Fruit fly (Drosophila melanogaster): ENCODE measurements around the gene Cad86C.

The Cad86C gene

dm6 chr3R:10878628-10879027 lies 51.7 kb downstream of the Cad86C start:
- TF ChIP-seq CG4730 (GFP tag; IDR thresholded peaks at IDR 0.05), result no peak
- no peak for TF ChIP-seq ac (GFP tag; optimal IDR thresholded peaks at IDR 0.05)
- TF ChIP-seq ranshi (GFP tag; IDR thresholded peaks at IDR 0.05), result 0 out of 2 replicates have a peak, but pooled peaks have one; percentile 4
- TF ChIP-seq CG8478 (optimal IDR thresholded peaks at IDR 0.05), result peak; percentile 52
- TF ChIP-seq ewg (GFP tag; optimal IDR thresholded peaks at IDR 0.05), result no peak
- TF ChIP-seq CG4820 (GFP tag; optimal IDR thresholded peaks at IDR 0.05), result no peak

DNA sequence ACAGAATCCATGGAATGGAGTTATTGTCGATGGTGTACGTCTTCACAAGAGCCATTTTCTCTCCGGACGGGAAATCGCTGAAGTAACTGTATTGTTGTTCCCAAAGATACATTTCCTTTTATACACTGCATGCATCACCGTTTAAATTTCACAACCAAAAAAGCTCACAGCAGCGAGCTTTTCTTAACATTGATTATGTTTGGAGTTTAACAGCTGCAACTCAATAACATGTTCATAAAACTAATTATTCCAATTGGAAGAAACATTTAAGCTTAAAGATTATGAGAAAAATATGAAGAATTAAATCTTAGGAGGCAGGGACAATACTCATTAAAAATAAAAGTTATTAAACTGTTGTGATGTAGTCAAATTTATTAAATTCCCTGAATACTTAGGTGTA lies 52.3 kb downstream of the Cad86C start, which contains the start of gene CG14695:
Gene CG14695 (minus strand): TSS at position 101 of the 400 bp plus-strand sequence.
- no peak for TF ChIP-seq CG15073 (GFP tag; optimal IDR thresholded peaks at IDR 0.05)
- no peak for TF ChIP-seq CG32772 (GFP tag; IDR thresholded peaks at IDR 0.05)
- TF ChIP-seq zfh1 (GFP tag; IDR thresholded peaks at IDR 0.05), result 0 out of 3 replicates have a peak, but pooled peaks have one; percentile 14
- no peak for TF ChIP-seq CG6813 (GFP tag; optimal IDR thresholded peaks at IDR 0.05)
- no peak for TF ChIP-seq crp (GFP tag; optimal IDR thresholded peaks at IDR 0.05)
- TF ChIP-seq CG12236 (GFP tag; optimal IDR thresholded peaks at IDR 0.05), result no peak
- no peak for TF ChIP-seq maf-S (GFP tag; optimal IDR thresholded peaks at IDR 0.05)
- no peak for TF ChIP-seq ase (GFP tag; IDR thresholded peaks at IDR 0.05)
- no peak for TF ChIP-seq hkb (optimal IDR thresholded peaks at IDR 0.05)
- TF ChIP-seq hkb (GFP tag; IDR thresholded peaks at IDR 0.05), result peak; percentile 15; the same call in 1 of the 2 replicates
- TF ChIP-seq chinmo (GFP tag; IDR thresholded peaks at IDR 0.05; ENCODE audit: partially characterized antibody), result 0 out of 4 replicates have a peak, but pooled peaks have one; percentile 34
- TF ChIP-seq CrebB (tag; optimal IDR thresholded peaks at IDR 0.05), result no peak
- no peak for TF ChIP-seq jigr1 (GFP tag; IDR thresholded peaks at IDR 0.05)
- TF ChIP-seq CG3281 (GFP tag; optimal IDR thresholded peaks at IDR 0.05), result no peak
- no peak for TF ChIP-seq tll (GFP tag; optimal IDR thresholded peaks at IDR 0.05)
- no peak for TF ChIP-seq chn (GFP tag; optimal IDR thresholded peaks at IDR 0.05)
- no peak for TF ChIP-seq CG34376 (GFP tag; optimal IDR thresholded peaks at IDR 0.05)
- no peak for TF ChIP-seq CG17912 (GFP tag; optimal IDR thresholded peaks at IDR 0.05)
- TF ChIP-seq CG12391 (tag; optimal IDR thresholded peaks at IDR 0.05), result no peak

- TF ChIP-seq CG2712 (tag; optimal IDR thresholded peaks at IDR 0.05), result peak; percentile 56
- no peak for TF ChIP-seq Taf1 (GFP tag; IDR thresholded peaks at IDR 0.05)
- peak; percentile 84 for TF ChIP-seq hbn (GFP tag; IDR thresholded peaks at IDR 0.05; ENCODE audit: partially characterized antibody)
- TF ChIP-seq CG4360 (GFP tag; IDR thresholded peaks at IDR 0.05), result peak; percentile 82; the same call in 1 of the 2 replicates
- peak; percentile 38 for TF ChIP-seq Meics (GFP tag; optimal IDR thresholded peaks at IDR 0.05)
- TF ChIP-seq chinmo (GFP tag; IDR thresholded peaks at IDR 0.05; ENCODE audit: partially characterized antibody), result peak; percentile 96
- no peak for TF ChIP-seq eve (GFP tag; optimal IDR thresholded peaks at IDR 0.05)
- peak in 1 of 3 experiments; percentile 29 for TF ChIP-seq lola (GFP tag; optimal IDR thresholded peaks at IDR 0.05)
- no peak for TF ChIP-seq NC2β (GFP tag; optimal IDR thresholded peaks at IDR 0.05)
- no peak for TF ChIP-seq Atf-2 (GFP tag; optimal IDR thresholded peaks at IDR 0.05)
- TF ChIP-seq grau (tag; optimal IDR thresholded peaks at IDR 0.05), result peak; percentile 46
- TF ChIP-seq CG1024 (GFP tag; IDR thresholded peaks at IDR 0.05), result 0 out of 2 replicates have a peak, but pooled peaks have one; percentile 18
- peak; percentile 6 for TF ChIP-seq CG4820 (GFP tag; optimal IDR thresholded peaks at IDR 0.05)
- peak; percentile 49 for TF ChIP-seq CG12769 (tag; optimal IDR thresholded peaks at IDR 0.05)
- TF ChIP-seq ci (GFP tag; IDR thresholded peaks at IDR 0.05), result peak; percentile 50; the same call in 1 of the 3 replicates
- TF ChIP-seq CG2678 (tag; optimal IDR thresholded peaks at IDR 0.05), result peak; percentile 33
- TF ChIP-seq slbo (GFP tag; IDR thresholded peaks at IDR 0.05), result peak; percentile 46; the same call in 1 of the 2 replicates
- TF ChIP-seq dati (GFP tag; IDR thresholded peaks at IDR 0.05), result no peak
- no peak for TF ChIP-seq tap (tag; optimal IDR thresholded peaks at IDR 0.05)
- TF ChIP-seq jing (GFP tag; optimal IDR thresholded peaks at IDR 0.05), result no peak
- no peak for TF ChIP-seq CG8388 (GFP tag; optimal IDR thresholded peaks at IDR 0.05)
- TF ChIP-seq kni (GFP tag; optimal IDR thresholded peaks at IDR 0.05), result peak; percentile 59
- TF ChIP-seq CTCF (GFP tag; optimal IDR thresholded peaks at IDR 0.05), result no peak
- peak; percentile 29 for TF ChIP-seq Dad (GFP tag; optimal IDR thresholded peaks at IDR 0.05)
- peak; percentile 90 for TF ChIP-seq knrl (GFP tag; IDR thresholded peaks at IDR 0.05; ENCODE audit: partially characterized antibody)
Observed at dm6 chr3R:10881824-10882559, 55.1 kb downstream of the Cad86C start, which contains the start of gene Tpc1. TSS of gene Tpc1 (minus strand) at chr3R:10882188.
